Fruit fly (Drosophila melanogaster): ENCODE results near the gene CG11000.

The CG11000 gene

DNA sequence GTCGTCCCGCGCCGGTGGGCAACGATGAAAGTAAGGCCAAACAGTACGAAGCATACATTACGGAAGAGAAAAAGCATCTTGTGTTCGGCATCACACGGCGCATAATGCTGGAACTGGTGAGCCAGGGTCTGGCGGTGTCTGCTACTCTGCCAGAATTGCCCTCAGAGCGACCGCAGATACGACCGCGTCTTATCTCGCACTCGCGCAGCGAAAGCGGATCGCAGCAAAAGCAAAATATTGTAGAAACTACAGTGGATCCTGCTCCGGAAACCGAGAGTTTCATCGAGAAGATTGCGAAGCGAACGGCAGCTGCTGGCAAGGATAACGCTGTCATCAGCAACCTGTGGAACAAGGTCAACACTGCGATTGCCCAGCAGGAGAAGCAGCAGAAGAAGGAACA, 4.4 kb upstream of the CG11000 start:
- no peak for TF ChIP-seq tj (GFP tag; optimal IDR thresholded peaks at IDR 0.05)
- TF ChIP-seq kay (GFP tag; ENCODE audit: borderline replicate concordance), result no peak
- no peak for TF ChIP-seq toe (GFP tag; optimal IDR thresholded peaks at IDR 0.05)
- TF ChIP-seq Mnt (GFP tag; optimal IDR thresholded peaks at IDR 0.05), result no peak
- no peak for TF ChIP-seq CG33017 (tag; optimal IDR thresholded peaks at IDR 0.05)
- TF ChIP-seq cnc (optimal IDR thresholded peaks at IDR 0.05), result no peak
- TF ChIP-seq bab1 (GFP tag; optimal IDR thresholded peaks at IDR 0.05), result no peak
- no peak for TF ChIP-seq CG7045 (GFP tag; optimal IDR thresholded peaks at IDR 0.05)
- no peak for TF ChIP-seq Hr96 (GFP tag; optimal IDR thresholded peaks at IDR 0.05)
- TF ChIP-seq CG14711 (tag; optimal IDR thresholded peaks at IDR 0.05), result no peak
- TF ChIP-seq CG12768 (GFP tag; optimal IDR thresholded peaks at IDR 0.05), result no peak
- TF ChIP-seq Clk (GFP tag; optimal IDR thresholded peaks at IDR 0.05), result no peak
- TF ChIP-seq cic (GFP tag; optimal IDR thresholded peaks at IDR 0.05), result no peak
- no peak for TF ChIP-seq CG11617 (GFP tag; optimal IDR thresholded peaks at IDR 0.05)
- no peak for TF ChIP-seq pad (GFP tag; optimal IDR thresholded peaks at IDR 0.05)
- TF ChIP-seq CG5204 (GFP tag; optimal IDR thresholded peaks at IDR 0.05), result no peak

DNA sequence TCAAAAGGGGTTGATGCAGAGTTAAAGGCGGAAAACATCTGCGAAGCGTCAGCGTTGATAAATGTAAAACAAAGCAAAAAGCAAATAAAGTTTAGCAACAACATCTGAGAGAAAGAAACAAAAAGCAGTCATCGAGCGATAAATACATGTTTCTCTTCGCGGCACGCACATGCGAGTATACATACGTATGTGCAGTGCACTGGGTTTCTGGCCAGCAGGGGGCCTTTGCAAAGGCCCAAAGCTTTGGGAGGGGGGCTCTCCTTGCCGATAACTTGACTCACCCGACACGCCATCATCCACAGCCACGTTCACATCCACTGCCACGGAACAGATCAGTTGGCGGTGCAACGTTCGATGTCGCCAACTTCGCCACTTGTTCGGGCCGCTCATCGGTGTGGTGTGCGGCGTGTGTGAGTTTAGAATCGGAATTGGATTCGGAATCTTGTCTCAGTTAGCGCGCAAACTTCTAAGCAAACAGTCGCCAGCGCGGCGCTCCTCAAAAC, 11.1 kb downstream of the CG11000 start, which contains the start of gene CG42675:
Gene CG42675 (plus strand): TSS at position 453 of the 503 bp plus-strand sequence.
- no peak for TF ChIP-seq CG12768 (GFP tag; optimal IDR thresholded peaks at IDR 0.05)
- TF ChIP-seq CG7045 (GFP tag; optimal IDR thresholded peaks at IDR 0.05), result no peak
- no peak for TF ChIP-seq CG14711 (tag; optimal IDR thresholded peaks at IDR 0.05)
- TF ChIP-seq ovo (GFP tag; optimal IDR thresholded peaks at IDR 0.05), result no peak
- no peak for TF ChIP-seq kay (GFP tag; ENCODE audit: borderline replicate concordance)

DNA sequence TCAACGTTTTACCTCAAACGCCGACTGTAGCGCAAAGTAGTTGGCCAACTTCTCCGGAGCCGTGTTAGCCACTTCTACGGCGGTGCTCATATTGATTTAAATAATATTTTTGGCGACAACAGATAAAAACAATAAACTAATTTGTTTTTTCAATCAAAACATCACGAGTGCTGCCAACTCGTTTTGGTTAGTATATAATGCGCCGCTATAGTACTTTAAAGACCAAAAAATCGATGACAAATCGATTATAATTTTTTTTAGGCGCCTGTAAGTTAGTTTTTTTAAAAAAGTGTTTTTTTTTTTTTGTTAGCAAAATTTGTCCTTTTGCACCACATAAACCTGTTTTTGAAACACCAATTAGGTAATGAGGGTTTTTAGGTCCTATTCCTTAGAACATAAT, 19.1 kb downstream of the CG11000 start, which contains the start of gene Hpr1:
Gene Hpr1 (minus strand): TSS at position 198 of the 400 bp plus-strand sequence.
- TF ChIP-seq CG7045 (GFP tag; optimal IDR thresholded peaks at IDR 0.05), result no peak
- TF ChIP-seq kay (GFP tag; ENCODE audit: borderline replicate concordance), result peak; percentile 86

DNA sequence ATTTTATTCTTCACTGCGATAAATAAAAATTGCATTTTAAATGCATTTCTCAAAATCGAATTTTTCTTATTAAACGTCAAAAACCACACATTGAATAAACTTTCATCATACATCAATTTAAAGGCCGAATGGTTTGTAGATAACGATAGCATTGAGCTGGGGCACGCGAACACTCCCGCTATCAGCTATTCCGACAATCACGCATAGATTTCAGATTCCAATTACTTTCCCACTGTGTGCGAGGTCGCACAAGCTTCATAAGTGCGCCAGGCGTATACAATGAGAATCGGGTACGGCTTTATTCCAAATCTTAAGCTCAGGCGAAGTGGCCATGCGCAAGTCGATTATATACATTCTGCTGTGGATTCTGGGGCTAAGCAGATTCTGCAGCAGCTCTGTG, 19.6 kb downstream of the CG11000 start, which contains the start of gene CG46303:
Gene CG46303 (plus strand): TSS at position 223 of the 400 bp plus-strand sequence.
- TF ChIP-seq CG14711 (tag; optimal IDR thresholded peaks at IDR 0.05), result no peak
- TF ChIP-seq toe (GFP tag; optimal IDR thresholded peaks at IDR 0.05), result no peak
- TF ChIP-seq Hr96 (GFP tag; optimal IDR thresholded peaks at IDR 0.05), result no peak
- TF ChIP-seq CG5204 (GFP tag; optimal IDR thresholded peaks at IDR 0.05), result no peak
- no peak for TF ChIP-seq CG12768 (GFP tag; optimal IDR thresholded peaks at IDR 0.05)
- no peak for TF ChIP-seq CG7045 (GFP tag; optimal IDR thresholded peaks at IDR 0.05)
- no peak for TF ChIP-seq Clk (GFP tag; optimal IDR thresholded peaks at IDR 0.05)
- no peak for TF ChIP-seq ovo (GFP tag; optimal IDR thresholded peaks at IDR 0.05)
- no peak for TF ChIP-seq CG1620 (GFP tag; optimal IDR thresholded peaks at IDR 0.05)
- no peak for TF ChIP-seq cic (GFP tag; optimal IDR thresholded peaks at IDR 0.05)
- no peak for TF ChIP-seq Crg-1 (GFP tag; optimal IDR thresholded peaks at IDR 0.05)
- no peak for TF ChIP-seq Mnt (GFP tag; optimal IDR thresholded peaks at IDR 0.05)
- no peak for TF ChIP-seq tj (GFP tag; optimal IDR thresholded peaks at IDR 0.05)
- TF ChIP-seq CG11617 (GFP tag; optimal IDR thresholded peaks at IDR 0.05), result no peak
- no peak for TF ChIP-seq bab1 (GFP tag; optimal IDR thresholded peaks at IDR 0.05)
- TF ChIP-seq pad (GFP tag; optimal IDR thresholded peaks at IDR 0.05), result no peak
- no peak for TF ChIP-seq cnc (optimal IDR thresholded peaks at IDR 0.05)
- TF ChIP-seq kay (GFP tag; ENCODE audit: borderline replicate concordance), result no peak
- no peak for TF ChIP-seq CG33017 (tag; optimal IDR thresholded peaks at IDR 0.05)
- no peak for TF ChIP-seq CG7101 (tag; optimal IDR thresholded peaks at IDR 0.05)

DNA sequence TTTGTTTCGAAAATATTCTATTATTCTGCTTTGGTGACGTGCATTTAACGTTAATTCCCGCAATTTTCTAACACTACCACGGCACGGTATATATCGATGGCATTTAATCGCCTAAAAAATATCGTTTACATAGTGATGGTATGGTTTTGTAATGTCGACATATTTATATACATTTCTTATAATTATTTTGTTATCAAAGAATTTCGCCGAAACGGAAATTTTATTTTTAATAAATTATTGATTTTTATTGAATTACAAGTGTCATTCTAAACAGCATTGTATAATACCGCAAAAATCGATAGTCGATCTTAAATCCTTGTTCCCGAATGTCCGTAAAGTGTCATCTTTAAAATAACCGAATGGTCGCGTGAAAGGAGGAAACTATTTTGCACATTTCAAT, 22.3 kb downstream of the CG11000 start, which contains the start of the genes Sec20 and dgrn:
Gene Sec20 (minus strand): TSS at position 77 of the 400 bp plus-strand sequence.
Gene dgrn (plus strand): TSS at position 160 of the 400 bp plus-strand sequence.
- peak; percentile 74 for TF ChIP-seq CG11617 (GFP tag; optimal IDR thresholded peaks at IDR 0.05)
- TF ChIP-seq Crg-1 (GFP tag; optimal IDR thresholded peaks at IDR 0.05), result peak; percentile 55
- TF ChIP-seq CG14711 (tag; optimal IDR thresholded peaks at IDR 0.05), result peak; percentile 66
- TF ChIP-seq cic (GFP tag; optimal IDR thresholded peaks at IDR 0.05), result peak; percentile 20
- TF ChIP-seq Clk (GFP tag; optimal IDR thresholded peaks at IDR 0.05), result peak; percentile 36
- TF ChIP-seq Hr96 (GFP tag; optimal IDR thresholded peaks at IDR 0.05), result peak; percentile 40
- TF ChIP-seq ovo (GFP tag; optimal IDR thresholded peaks at IDR 0.05), result peak; percentile 57
- TF ChIP-seq CG7045 (GFP tag; optimal IDR thresholded peaks at IDR 0.05), result peak; percentile 60
- no peak for TF ChIP-seq cnc (optimal IDR thresholded peaks at IDR 0.05)
- peak; percentile 74 for TF ChIP-seq Mnt (GFP tag; optimal IDR thresholded peaks at IDR 0.05)
- peak; percentile 42 for TF ChIP-seq CG12768 (GFP tag; optimal IDR thresholded peaks at IDR 0.05)
- peak; percentile 72 for TF ChIP-seq CG1620 (GFP tag; optimal IDR thresholded peaks at IDR 0.05)
- peak; percentile 54 for TF ChIP-seq CG33017 (tag; optimal IDR thresholded peaks at IDR 0.05)
- TF ChIP-seq tj (GFP tag; optimal IDR thresholded peaks at IDR 0.05), result peak; percentile 62
- peak; percentile 64 for TF ChIP-seq CG5204 (GFP tag; optimal IDR thresholded peaks at IDR 0.05)
- TF ChIP-seq CG7101 (tag; optimal IDR thresholded peaks at IDR 0.05), result peak; percentile 73
- peak; percentile 63 for TF ChIP-seq pad (GFP tag; optimal IDR thresholded peaks at IDR 0.05)
- TF ChIP-seq kay (GFP tag; ENCODE audit: borderline replicate concordance), result peak; percentile 96
- TF ChIP-seq bab1 (GFP tag; optimal IDR thresholded peaks at IDR 0.05), result peak; percentile 64
- TF ChIP-seq toe (GFP tag; optimal IDR thresholded peaks at IDR 0.05), result peak; percentile 69

DNA sequence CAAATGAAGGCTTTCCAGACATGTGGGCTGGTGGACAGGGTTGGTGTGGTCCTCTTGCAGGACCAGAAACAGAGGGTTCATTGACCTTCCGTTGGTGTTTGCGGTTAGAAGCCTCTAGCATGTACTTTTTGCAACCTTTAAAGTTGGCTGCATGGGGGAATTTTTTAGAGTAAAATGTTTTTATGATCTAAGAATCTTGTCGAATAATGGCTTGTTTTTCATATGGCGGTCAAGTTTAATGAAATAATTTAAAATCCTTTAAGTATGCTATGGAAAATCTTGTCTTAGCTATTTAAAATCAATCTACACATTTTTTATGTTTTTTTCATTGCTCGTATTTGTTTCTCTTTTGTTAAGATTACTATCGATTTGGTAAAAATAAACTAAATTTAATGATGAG, 27.6 kb downstream of the CG11000 start, which contains the start of gene glob3:
Gene glob3 (plus strand): TSS at position 301 of the 400 bp plus-strand sequence.
- TF ChIP-seq bab1 (GFP tag; optimal IDR thresholded peaks at IDR 0.05), result no peak
- TF ChIP-seq cnc (optimal IDR thresholded peaks at IDR 0.05), result no peak
- no peak for TF ChIP-seq CG7101 (tag; optimal IDR thresholded peaks at IDR 0.05)
- TF ChIP-seq kay (GFP tag; ENCODE audit: borderline replicate concordance), result no peak
- no peak for TF ChIP-seq CG33017 (tag; optimal IDR thresholded peaks at IDR 0.05)
- TF ChIP-seq cic (GFP tag; optimal IDR thresholded peaks at IDR 0.05), result no peak

All from whole organism, adult.